Fruit fly (Drosophila melanogaster): ENCODE measurements around the gene thw.

thw gene

DNA sequence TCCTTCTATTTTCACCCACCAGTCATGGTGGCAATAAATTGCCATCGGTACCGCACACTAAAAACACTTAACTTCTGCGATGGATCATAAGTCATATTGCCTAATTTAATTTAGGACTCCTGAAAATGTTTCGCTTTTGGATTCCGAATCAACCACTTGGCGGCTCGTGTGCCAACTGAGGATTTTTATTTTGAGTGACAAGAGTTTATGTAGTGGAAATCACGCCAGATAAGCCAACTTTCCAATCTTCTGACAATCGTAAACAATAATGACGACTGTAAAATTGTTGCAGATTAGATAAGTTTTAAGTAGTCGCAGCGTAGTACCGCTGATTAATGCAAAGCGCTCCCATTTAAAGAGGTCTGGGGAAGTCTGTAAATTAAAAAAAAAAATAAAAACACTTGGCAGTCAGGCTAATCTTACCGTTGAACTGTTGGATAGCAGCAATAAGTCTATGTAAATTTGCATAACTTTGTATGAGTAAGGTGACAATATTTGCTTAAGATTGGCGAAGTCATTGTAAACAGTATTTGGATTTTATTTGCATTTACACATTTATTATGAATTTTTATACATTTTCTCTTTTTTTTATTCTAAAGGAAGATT lies 7.2 kb upstream of the thw start, which contains the start of gene CG14606 (continued):
- TF ChIP-seq CG2678 (tag; optimal IDR thresholded peaks at IDR 0.05) (peak; percentile 57), CG1602 (GFP tag; optimal IDR thresholded peaks at IDR 0.05) (no peak), Sin3A (optimal IDR thresholded peaks at IDR 0.05) (no peak), exex (tag; optimal IDR thresholded peaks at IDR 0.05) (peak; percentile 91), CG13424 (tag; optimal IDR thresholded peaks at IDR 0.05) (no peak), sim (GFP tag; IDR thresholded peaks at IDR 0.05) (no peak), ci (GFP tag; IDR thresholded peaks at IDR 0.05) (no peak), Hey (tag; optimal IDR thresholded peaks at IDR 0.05) (peak; percentile 73), disco-r (GFP tag; optimal IDR thresholded peaks at IDR 0.05) (no peak), nom (GFP tag; optimal IDR thresholded peaks at IDR 0.05) (no peak), dysf (GFP tag; IDR thresholded peaks at IDR 0.05) (no peak), lab (GFP tag; optimal IDR thresholded peaks at IDR 0.05) (peak; percentile 65), CG8281 (tag; optimal IDR thresholded peaks at IDR 0.05) (no peak), chinmo (GFP tag; IDR thresholded peaks at IDR 0.05; ENCODE audit: partially characterized antibody) (no peak), Jarid2 (GFP tag; optimal IDR thresholded peaks at IDR 0.05) (no peak), Trl (optimal IDR thresholded peaks at IDR 0.05) (no peak), Trl (GFP tag; optimal IDR thresholded peaks at IDR 0.05) (no peak), Dad (GFP tag; optimal IDR thresholded peaks at IDR 0.05) (no peak), slou (GFP tag; optimal IDR thresholded peaks at IDR 0.05) (no peak), cwo (GFP tag; optimal IDR thresholded peaks at IDR 0.05) (peak; percentile 21), H15 (GFP tag; IDR thresholded peaks at IDR 0.05) (no peak), p53 (GFP tag; optimal IDR thresholded peaks at IDR 0.05) (no peak), Hsf (GFP tag; optimal IDR thresholded peaks at IDR 0.05) (no peak), Atf6 (GFP tag; IDR thresholded peaks at IDR 0.05) (no peak), dmrt99B (tag; optimal IDR thresholded peaks at IDR 0.05) (no peak), CG15479 (GFP tag; optimal IDR thresholded peaks at IDR 0.05) (no peak), CG12769 (tag; optimal IDR thresholded peaks at IDR 0.05) (no peak), CG10267 (tag; optimal IDR thresholded peaks at IDR 0.05) (no peak), CG12391 (tag; optimal IDR thresholded peaks at IDR 0.05) (no peak), CG18011 (GFP tag; optimal IDR thresholded peaks at IDR 0.05) (no peak), CG9215 (GFP tag; IDR thresholded peaks at IDR 0.05) (no peak), GATAe (GFP tag; conservative IDR thresholded peaks at IDR 0.05) (0 out of 2 replicates have a peak, but pooled peaks have one; percentile 38), CG13775 (GFP tag; optimal IDR thresholded peaks at IDR 0.05) (no peak), sr (GFP tag; IDR thresholded peaks at IDR 0.05) (no peak), klu (GFP tag; IDR thresholded peaks at IDR 0.05) (no peak), trh (GFP tag; optimal IDR thresholded peaks at IDR 0.05) (no peak), sens-2 (GFP tag; IDR thresholded peaks at IDR 0.05) (no peak), pum (GFP tag; optimal IDR thresholded peaks at IDR 0.05) (no peak), pros (GFP tag; optimal IDR thresholded peaks at IDR 0.05) (no peak)

DNA sequence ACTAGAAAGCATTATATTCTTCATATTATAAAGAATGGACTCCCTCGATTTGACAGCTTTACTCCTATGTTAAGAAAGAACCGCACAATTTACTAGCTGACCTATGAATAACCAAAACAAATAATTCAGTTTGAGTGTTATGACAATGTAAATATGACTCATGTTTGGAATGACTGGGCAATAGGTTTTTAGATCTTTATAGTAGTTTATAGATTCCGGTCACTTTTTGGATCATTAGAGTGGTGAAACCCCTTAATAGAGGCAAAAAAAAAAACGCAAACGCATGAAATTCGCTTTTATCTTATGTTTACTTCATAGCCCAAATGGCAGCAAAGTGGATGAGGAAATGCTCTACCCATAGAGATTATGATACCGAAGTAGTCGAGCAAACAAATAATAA lies 4.6 kb upstream of the thw start, which contains the start of gene CG14605:
Gene CG14605, minus strand, starts transcription at position 101 of the 400 bp plus-strand sequence.
- no peak for TF ChIP-seq seq (GFP tag; IDR thresholded peaks at IDR 0.05)

DNA sequence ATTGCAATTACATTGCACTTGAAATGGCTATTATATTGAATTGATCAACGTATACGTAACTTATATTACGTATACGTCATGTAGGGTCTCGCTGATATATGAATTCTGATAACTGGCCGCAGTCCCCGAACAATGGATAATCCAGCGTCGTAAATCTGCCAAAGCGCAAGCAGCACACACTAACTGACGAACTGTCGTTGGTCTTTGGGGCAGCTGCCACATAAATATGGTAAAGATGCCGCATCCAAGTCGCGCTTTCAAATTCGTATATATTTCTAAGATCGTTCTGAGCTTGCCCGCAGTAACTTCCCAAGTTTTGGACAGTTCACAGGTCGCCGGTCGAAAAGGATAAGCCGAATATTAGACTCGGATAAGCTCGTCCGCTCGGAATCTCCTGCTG lies 17.2 kb downstream of the thw start, which contains the start of gene CG14607:
Gene CG14607, plus strand, starts transcription at position 301 of the 400 bp plus-strand sequence.
- TF ChIP-seq CG34376 (GFP tag; optimal IDR thresholded peaks at IDR 0.05) (no peak), CG11723 (GFP tag; optimal IDR thresholded peaks at IDR 0.05) (no peak), seq (GFP tag; IDR thresholded peaks at IDR 0.05) (no peak), chif (GFP tag; optimal IDR thresholded peaks at IDR 0.05) (no peak), CG7372 (GFP tag; IDR thresholded peaks at IDR 0.05) (peak; percentile 56)
